Fruit fly (Drosophila melanogaster) whole organism, embryonic: ENCODE data around the gene cpb.

Experiments
- Abd-B ChIP-seq: fragments of 200-800 bp; sonication (Bioruptor generic); optimal IDR thresholded peaks from 2 replicates; lab custom pipeline; 2018; ENCODE audit warnings: missing biosample characterization, mild to moderate bottlenecking, missing genetic modification characterization, moderate library complexity
- Awh ChIP-seq: fragments of 200-800 bp; sonication (Bioruptor generic); IDR thresholded peaks from 2 replicates; pipeline ENCODE4, ENCODE4 v1.3.6; 2022; ENCODE audit warnings: missing biosample characterization, missing genetic modification characterization
- Bteb2 ChIP-seq: fragments of 200-800 bp; sonication (Bioruptor generic); optimal IDR thresholded peaks from 2 replicates; lab custom pipeline; 2016; ENCODE audit warnings: missing biosample characterization, missing genetic modification characterization
- CG10267 ChIP-seq: fragments of 200-800 bp; sonication (Bioruptor generic); optimal IDR thresholded peaks from 2 replicates; lab custom pipeline; 2018; ENCODE audit warnings: missing biosample characterization, mild to moderate bottlenecking, missing genetic modification characterization, moderate library complexity
- CG10321 ChIP-seq: fragments of 200-800 bp; sonication (Bioruptor generic); IDR thresholded peaks from 2 replicates; pipeline ENCODE4 v1.3.6; 2022; ENCODE audit warnings: missing biosample characterization, missing genetic modification characterization
- CG10654 ChIP-seq: fragments of 200-800 bp; sonication (Bioruptor generic); optimal IDR thresholded peaks from 2 replicates; lab custom pipeline; 2016; ENCODE audit warnings: missing biosample characterization, missing genetic modification characterization
- CG12942 ChIP-seq: fragments of 200-800 bp; sonication (Bioruptor generic); optimal IDR thresholded peaks from 3 replicates; lab custom pipeline; 2016; ENCODE audit warnings: missing biosample characterization, missing genetic modification characterization
- CG14014 ChIP-seq: fragments of 200-800 bp; sonication (Bioruptor generic); IDR thresholded peaks from 2 replicates; pipeline ENCODE4 v1.3.6; 2022; ENCODE audit warnings: missing biosample characterization, missing genetic modification characterization
- CG14050 ChIP-seq: fragments of 200-800 bp; sonication (Bioruptor generic); IDR thresholded peaks from 3 replicates; pipeline ENCODE4 v1.3.6; 2022; ENCODE audit warnings: missing biosample characterization, missing genetic modification characterization
- CG17568 ChIP-seq: fragments of 200-800 bp; sonication (Bioruptor generic); optimal IDR thresholded peaks from 2 replicates; lab custom pipeline; 2018; ENCODE audit warnings: missing biosample characterization, mild to moderate bottlenecking, missing genetic modification characterization, moderate library complexity
- CG2116 ChIP-seq: fragments of 200-800 bp; sonication (Bioruptor generic); optimal IDR thresholded peaks from 3 replicates; lab custom pipeline; 2018; ENCODE audit warnings: missing biosample characterization, mild to moderate bottlenecking, missing genetic modification characterization
- CG2678 ChIP-seq: fragments of 200-800 bp; sonication (Bioruptor generic); optimal IDR thresholded peaks from 3 replicates; lab custom pipeline; 2019; ENCODE audit warnings: missing biosample characterization, mild to moderate bottlenecking, missing genetic modification characterization, moderate library complexity
- CG30020 ChIP-seq: fragments of 200-800 bp; optimal IDR thresholded peaks from 2 replicates; lab custom pipeline; 2019; ENCODE audit warnings: missing biosample characterization, mild to moderate bottlenecking, missing genetic modification characterization, moderate library complexity
- CG32532 ChIP-seq: fragments of 200-800 bp; sonication (Bioruptor generic); IDR thresholded peaks from 2 replicates; pipeline ENCODE4 v1.3.6; 2022; ENCODE audit warnings: missing biosample characterization, missing genetic modification characterization
- CG3847 ChIP-seq: fragments of 200-800 bp; sonication (Bioruptor generic); IDR thresholded peaks from 2 replicates; pipeline ENCODE4 v1.3.6; 2022; ENCODE audit warnings: missing biosample characterization, missing genetic modification characterization
- CG3995 ChIP-seq: fragments of 200-800 bp; sonication (Bioruptor generic); optimal IDR thresholded peaks from 3 replicates; lab custom pipeline; 2016; ENCODE audit warnings: missing biosample characterization, missing genetic modification characterization
- CG5953 ChIP-seq: fragments of 200-800 bp; sonication (Bioruptor generic); IDR thresholded peaks from 2 replicates; pipeline ENCODE4 v1.3.6; 2022; ENCODE audit warnings: missing biosample characterization, missing genetic modification characterization
- CG6765 ChIP-seq: fragments of 200-800 bp; sonication (Bioruptor generic); optimal IDR thresholded peaks from 3 replicates; lab custom pipeline; 2017; ENCODE audit warnings: missing biosample characterization, mild to moderate bottlenecking, missing genetic modification characterization
- CG7372 ChIP-seq: fragments of 200-800 bp; sonication (Bioruptor generic); IDR thresholded peaks from 2 replicates; pipeline ENCODE4 v1.3.6; 2022; ENCODE audit warnings: missing biosample characterization, missing genetic modification characterization
- CG7839 ChIP-seq: fragments of 200-800 bp; sonication (Bioruptor generic); optimal IDR thresholded peaks from 3 replicates; lab custom pipeline; 2018; ENCODE audit warnings: missing biosample characterization, mild to moderate bottlenecking, missing genetic modification characterization, moderate library complexity
- CG8359 ChIP-seq: fragments of 200-800 bp; sonication (Bioruptor generic); optimal IDR thresholded peaks from 2 replicates; lab custom pipeline; 2017; ENCODE audit warnings: missing biosample characterization, mild to moderate bottlenecking, missing genetic modification characterization, borderline replicate concordance
- Deaf1 ChIP-seq: fragments of 200-800 bp; optimal IDR thresholded peaks from 3 replicates; lab custom pipeline; 2019; ENCODE audit warnings: missing biosample characterization, mild to moderate bottlenecking, missing genetic modification characterization, moderate library complexity
- E2f2 ChIP-seq: fragments of 200-800 bp; sonication (Bioruptor generic); IDR thresholded peaks from 2 replicates; pipeline ENCODE4 v1.3.6; 2022; ENCODE audit warnings: missing biosample characterization, missing genetic modification characterization
- H15 ChIP-seq: fragments of 200-800 bp; sonication (Bioruptor generic); IDR thresholded peaks from 3 replicates; pipeline ENCODE4 v1.3.6; 2022; ENCODE audit warnings: missing biosample characterization, missing genetic modification characterization
- Hsf ChIP-seq: fragments of 200-800 bp; sonication (Bioruptor generic); optimal IDR thresholded peaks from 3 replicates; lab custom pipeline; 2016; ENCODE audit warnings: missing biosample characterization, missing genetic modification characterization
- Kr ChIP-seq: fragments of 200-800 bp; sonication (Bioruptor generic); optimal IDR thresholded peaks from 2 replicates; lab custom pipeline; 2017; ENCODE audit warnings: missing biosample characterization, mild to moderate bottlenecking, missing genetic modification characterization
- Med ChIP-seq: fragments of 200-800 bp; sonication (Bioruptor generic); peaks from one replicate; lab custom pipeline; 2016; ENCODE audit warnings: missing biosample characterization, missing genetic modification characterization, mild to moderate bottlenecking, inconsistent platforms, moderate library complexity
- Meics ChIP-seq: fragments of 200-800 bp; sonication (Bioruptor generic); optimal IDR thresholded peaks from 2 replicates; lab custom pipeline; 2017; ENCODE audit warnings: missing biosample characterization, mild to moderate bottlenecking, missing genetic modification characterization
- Ptx1 ChIP-seq: fragments of 200-800 bp; sonication (Bioruptor generic); IDR thresholded peaks from 2 replicates; pipeline ENCODE4 v1.3.6; 2022; ENCODE audit warnings: missing biosample characterization, missing genetic modification characterization
- Ssrp ChIP-seq: fragments of 200-800 bp; sonication (Bioruptor generic); optimal IDR thresholded peaks from 2 replicates; lab custom pipeline; 2018; ENCODE audit warnings: missing biosample characterization, mild to moderate bottlenecking, missing genetic modification characterization, moderate library complexity
- bigmax ChIP-seq: fragments of 200-800 bp; sonication (Bioruptor generic); optimal IDR thresholded peaks from 2 replicates; lab custom pipeline; 2018; ENCODE audit warnings: missing biosample characterization, mild to moderate bottlenecking, missing genetic modification characterization
- br ChIP-seq: fragments of >200 bp; optimal IDR thresholded peaks from 2 replicates; lab custom pipeline; 2017
- chm ChIP-seq: fragments of 200-800 bp; sonication (Bioruptor generic); IDR thresholded peaks from 2 replicates; pipeline ENCODE4 v1.3.6; 2022; ENCODE audit warnings: missing biosample characterization, missing genetic modification characterization
- da ChIP-seq: fragments of 200-800 bp; sonication (Bioruptor generic); optimal IDR thresholded peaks from 2 replicates; lab custom pipeline; 2016; ENCODE audit warnings: missing biosample characterization, missing genetic modification characterization
- emc ChIP-seq: fragments of 200-800 bp; sonication (Bioruptor generic); optimal IDR thresholded peaks from 2 replicates; lab custom pipeline; 2016; ENCODE audit warnings: missing biosample characterization, missing genetic modification characterization
- gem ChIP-seq: fragments of 200-800 bp; sonication (Bioruptor generic); optimal IDR thresholded peaks from 2 replicates; lab custom pipeline; 2019; ENCODE audit warnings: missing biosample characterization, mild to moderate bottlenecking, missing genetic modification characterization, moderate library complexity
- grau ChIP-seq: fragments of 200-800 bp; optimal IDR thresholded peaks from 3 replicates; lab custom pipeline; 2019; ENCODE audit warnings: missing biosample characterization, mild to moderate bottlenecking, missing genetic modification characterization, moderate library complexity
- hkb ChIP-seq, 2 experiments: fragments of 200-800 bp in 1 of 2; fragments of >200 bp in 1 of 2; sonication (Bioruptor generic) in 1 of 2; IDR thresholded peaks in 1 of 2; optimal IDR thresholded peaks in 1 of 2; 2 replicates each; pipeline versions ENCODE4 v1.3.6 to Lab custom; 2017 to 2022; ENCODE audit warnings: missing biosample characterization in 1 of 2, missing genetic modification characterization in 1 of 2
- kay ChIP-seq: fragments of 200-800 bp; sonication (Bioruptor generic); optimal IDR thresholded peaks from 2 replicates; lab custom pipeline; 2016; ENCODE audit warnings: missing biosample characterization, missing genetic modification characterization
- lbe ChIP-seq: fragments of 200-800 bp; sonication (Bioruptor generic); optimal IDR thresholded peaks from 2 replicates; lab custom pipeline; 2016; ENCODE audit warnings: missing biosample characterization, mild to moderate bottlenecking, missing genetic modification characterization
- pum ChIP-seq: fragments of 200-800 bp; sonication (Bioruptor generic); optimal IDR thresholded peaks from 2 replicates; lab custom pipeline; 2016; ENCODE audit warnings: missing biosample characterization, missing genetic modification characterization
- ro ChIP-seq: fragments of 200-800 bp; sonication (Bioruptor generic); IDR thresholded peaks from 2 replicates; pipeline ENCODE4 v1.3.6; 2022; ENCODE audit warnings: missing biosample characterization, missing genetic modification characterization
- scrt ChIP-seq: fragments of 200-800 bp; sonication (Bioruptor generic); optimal IDR thresholded peaks from 2 replicates; lab custom pipeline; 2018; ENCODE audit warnings: missing biosample characterization, mild to moderate bottlenecking, missing genetic modification characterization, moderate library complexity
- slou ChIP-seq: fragments of 200-800 bp; sonication (Bioruptor generic); optimal IDR thresholded peaks from 3 replicates; lab custom pipeline; 2016; ENCODE audit warnings: missing biosample characterization, missing genetic modification characterization
- tgo ChIP-seq: fragments of 200-800 bp; sonication (Bioruptor generic); IDR thresholded peaks from 3 replicates; pipeline ENCODE4 v1.3.6; 2022; ENCODE audit warnings: missing biosample characterization, missing genetic modification characterization
- trem ChIP-seq: fragments of 200-800 bp; optimal IDR thresholded peaks from 3 replicates; lab custom pipeline; 2019; ENCODE audit warnings: missing biosample characterization, mild to moderate bottlenecking, missing genetic modification characterization, moderate library complexity
- zen ChIP-seq: fragments of 200-800 bp; sonication (Bioruptor generic); optimal IDR thresholded peaks from 3 replicates; lab custom pipeline; 2018; ENCODE audit warnings: missing biosample characterization, mild to moderate bottlenecking, missing genetic modification characterization, moderate library complexity

The cpb gene

DNA sequence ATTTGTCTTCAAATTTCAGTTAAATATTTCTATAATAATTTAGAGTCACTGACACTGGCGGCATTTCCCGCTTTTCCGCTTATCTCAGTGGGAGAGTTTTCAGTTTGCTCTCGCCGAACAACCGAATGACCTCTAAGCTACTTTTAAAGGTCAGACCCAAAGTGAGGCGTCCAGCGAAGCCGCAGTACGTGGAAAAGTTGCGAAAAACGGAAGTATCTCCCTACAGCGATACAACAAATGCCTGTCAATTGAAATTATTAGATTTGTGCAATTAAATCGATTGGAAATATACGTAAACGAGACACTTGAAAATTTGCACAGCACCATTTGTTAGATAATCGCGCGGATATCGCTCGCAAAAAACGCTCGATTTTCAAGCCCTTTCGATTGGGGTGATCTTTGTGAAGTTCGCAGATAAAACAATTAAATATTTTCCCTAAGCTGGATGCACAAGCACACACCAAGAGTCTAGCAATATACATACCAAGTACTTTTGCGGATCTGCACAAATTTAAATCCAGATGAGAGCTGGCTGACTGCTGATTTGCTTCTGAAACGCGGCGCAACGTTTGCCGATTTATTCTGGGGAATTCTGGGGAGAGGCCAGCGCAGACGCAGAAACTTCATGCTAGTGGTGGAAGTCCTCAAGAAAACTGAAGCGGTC is 22.6 kb downstream of the cpb start (continued):
- peak; percentile 5 for TF ChIP-seq hkb (optimal IDR thresholded peaks at IDR 0.05; lab: Kevin White, UChicago)
- TF ChIP-seq hkb (GFP tag; IDR thresholded peaks at IDR 0.05; lab: Robert Waterston, UW), result no peak

DNA sequence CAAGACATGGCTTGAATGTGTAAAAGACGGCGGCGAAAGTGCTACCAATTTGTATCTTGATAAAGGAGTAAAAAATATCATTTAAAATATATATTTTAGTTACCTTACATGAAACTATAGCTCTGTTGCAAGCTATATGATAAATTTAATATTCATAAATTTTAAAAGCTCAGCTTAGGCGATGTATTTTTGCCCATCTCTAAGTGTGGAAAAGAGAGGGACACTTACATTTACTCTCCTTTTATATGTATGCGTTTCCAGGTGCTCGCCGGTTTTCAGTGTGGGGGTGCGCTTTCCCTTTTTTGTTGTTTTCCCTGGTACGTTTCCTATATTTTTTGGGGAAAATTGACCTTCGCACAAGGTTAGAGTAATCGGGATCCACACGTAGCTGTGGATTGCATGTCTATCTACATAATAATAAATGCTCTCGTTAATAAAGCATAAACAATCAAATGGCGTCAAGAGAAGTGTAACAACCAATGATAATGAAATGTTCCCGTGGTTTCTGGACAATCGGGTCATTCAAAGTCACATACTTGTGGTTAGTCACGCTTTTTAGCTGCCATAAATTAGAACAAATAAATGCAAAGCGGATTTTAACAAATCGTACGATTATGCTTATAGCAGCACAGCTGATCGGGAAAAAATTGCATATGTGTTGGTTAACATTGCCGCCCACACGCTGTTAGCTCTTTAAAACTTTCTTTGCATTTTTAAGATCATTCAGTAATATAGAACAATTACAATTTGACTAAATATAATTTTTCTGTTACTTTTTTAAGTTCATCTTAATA is 23.3 kb downstream of the cpb start:
- TF ChIP-seq ro (peak; percentile 91), grau (tag; lab: Kevin White, UChicago) (peak; percentile 98), zen (peak; percentile 78), CG3847 (peak; percentile 99), lbe (GFP tag; lab: Kevin White, UChicago) (peak; percentile 96), gem (tag; lab: Kevin White, UChicago) (peak; percentile 99), Med (peak; percentile 97), da (no peak), E2f2 (peak; percentile 83), pum (GFP tag; lab: Kevin White, UChicago) (peak; percentile 86), CG30020 (tag; lab: Kevin White, UChicago) (peak; percentile 88), CG8359 (GFP tag; lab: Kevin White, UChicago) (peak; percentile 65), kay (GFP tag; lab: Kevin White, UChicago) (peak; percentile 92), CG6765 (peak; percentile 96), chm (peak; percentile 95), CG2678 (tag; lab: Kevin White, UChicago) (peak; percentile 98), CG10321 (GFP tag; lab: Robert Waterston, UW) (peak; percentile 78; the same call in 1 of the 2 replicates), CG14014 (GFP tag; lab: Robert Waterston, UW) (peak; percentile 97), Bteb2 (GFP tag; lab: Kevin White, UChicago) (peak; percentile 92), CG14050 (GFP tag; lab: Robert Waterston, UW) (peak; percentile 94), CG32532 (GFP tag; lab: Robert Waterston, UW) (peak; percentile 97), H15 (peak; percentile 95), CG7372 (peak; percentile 98), CG5953 (GFP tag; lab: Robert Waterston, UW) (peak; percentile 90), CG17568 (GFP tag; lab: Kevin White, UChicago) (peak; percentile 97), CG3995 (peak; percentile 36), Deaf1 (tag; lab: Kevin White, UChicago) (peak; percentile 88), CG10654 (peak; percentile 93), CG10267 (tag; lab: Kevin White, UChicago) (peak; percentile 91), trem (tag; lab: Kevin White, UChicago) (peak; percentile 84), CG7839 (tag; lab: Kevin White, UChicago) (peak; percentile 98), br (lab: Kevin White, UChicago) (no peak), scrt (GFP tag; lab: Kevin White, UChicago) (peak; percentile 93), Kr (peak; percentile 81), emc (GFP tag; lab: Kevin White, UChicago) (peak; percentile 68), slou (GFP tag; lab: Kevin White, UChicago) (peak; percentile 94), bigmax (GFP tag; lab: Kevin White, UChicago) (no peak), Hsf (GFP tag; lab: Kevin White, UChicago) (peak; percentile 89), tgo (peak; percentile 97), Ssrp (tag; lab: Kevin White, UChicago) (peak; percentile 97), Meics (GFP tag; lab: Kevin White, UChicago) (peak; percentile 97), CG2116 (GFP tag; lab: Kevin White, UChicago) (peak; percentile 87), Abd-B (GFP tag; lab: Kevin White, UChicago) (peak; percentile 98), Awh (GFP tag; lab: Robert Waterston, UW) (peak; percentile 92), CG12942 (GFP tag; lab: Kevin White, UChicago) (peak; percentile 93), Ptx1 (GFP tag; lab: Robert Waterston, UW) (peak; percentile 98)
